Worm (Caenorhabditis elegans) whole organism, young adult: ENCODE results near the gene C40A11.2.
A peak's percentile ranks its signal among the peaks of the same experiment; 100 is the strongest.

ENCODE experiments used
- B0019.2 ChIP-seq: fragments of 200-800 bp; sonication (Bioruptor generic); conservative IDR thresholded peaks from 2 replicates; pipeline ENCODE4 v1.3.6; 2022; ENCODE audit warnings: missing genetic modification reagents, missing genetic modification characterization, missing compliant biosample characterization
- B0035.1 ChIP-seq: sonication (generic microtip); optimal IDR thresholded peaks from 2 replicates; lab custom pipeline; 2016; ENCODE audit warnings: missing genetic modification characterization, mild to moderate bottlenecking, missing compliant biosample characterization, missing genotype, missing genetic modification reagents
- C06A6.2 ChIP-seq: fragments of 200-800 bp; sonication (Bioruptor generic); conservative IDR thresholded peaks from 2 replicates; pipeline ENCODE4 v1.3.6; 2022; ENCODE audit warnings: missing genetic modification characterization, missing compliant biosample characterization
- F10E7.11 ChIP-seq: sonication (generic microtip); optimal IDR thresholded peaks from 2 replicates; lab custom pipeline; 2017; ENCODE audit warnings: mild to moderate bottlenecking, missing genetic modification characterization, moderate library complexity, missing compliant biosample characterization
- F33H1.4 ChIP-seq: fragments of 200-800 bp; sonication (Bioruptor generic); IDR thresholded peaks from 2 replicates; pipeline ENCODE4 v1.3.6; 2022; ENCODE audit warnings: missing genetic modification reagents, missing genetic modification characterization, missing compliant biosample characterization
- F39B2.1 ChIP-seq: fragments of 200-800 bp; sonication (Bioruptor generic); IDR thresholded peaks from 2 replicates; pipeline ENCODE4 v1.3.6; 2022; ENCODE audit warnings: missing genetic modification reagents, missing genetic modification characterization, missing compliant biosample characterization
- F49E8.2 ChIP-seq: sonication (generic microtip); optimal IDR thresholded peaks from 3 replicates; lab custom pipeline; 2017; ENCODE audit warnings: missing genetic modification characterization, mild to moderate bottlenecking, missing compliant biosample characterization, antibody characterized with exemption, moderate library complexity; ENCODE audit not compliant: insufficient read depth
- F55B11.4 ChIP-seq: sonication (generic microtip); optimal IDR thresholded peaks from 2 replicates; lab custom pipeline; 2016; ENCODE audit warnings: missing compliant biosample characterization, missing genetic modification characterization, borderline replicate concordance; ENCODE audit not compliant: insufficient read depth
- K12H6.12 ChIP-seq: fragments of 200-800 bp; sonication (Bioruptor generic); optimal IDR thresholded peaks from 2 replicates; lab custom pipeline; 2018; ENCODE audit warnings: mild to moderate bottlenecking, missing genetic modification characterization, missing compliant biosample characterization
- Y95B8A.8 ChIP-seq: fragments of 200-800 bp; sonication (Bioruptor generic); IDR thresholded peaks from 2 replicates; pipeline ENCODE4 v1.3.6; 2022; ENCODE audit warnings: missing genetic modification reagents, missing genetic modification characterization, missing compliant biosample characterization
- aptf-3 ChIP-seq: fragments of 200-800 bp; sonication (Bioruptor generic); IDR thresholded peaks from 2 replicates; pipeline ENCODE4 v1.3.6; 2022; ENCODE audit warnings: missing genetic modification characterization, missing compliant biosample characterization
- athp-1 ChIP-seq: sonication (generic microtip); optimal IDR thresholded peaks from 2 replicates; lab custom pipeline; 2017; ENCODE audit warnings: mild to moderate bottlenecking, missing genetic modification characterization, missing compliant biosample characterization
- attf-5 ChIP-seq: fragments of 200-800 bp; sonication (Bioruptor generic); optimal IDR thresholded peaks from 2 replicates; lab custom pipeline; 2018; ENCODE audit warnings: mild to moderate bottlenecking, missing genetic modification characterization, missing compliant biosample characterization
- bed-1 ChIP-seq: fragments of 200-800 bp; sonication (Bioruptor generic); IDR thresholded peaks from 2 replicates; pipeline ENCODE4 v1.3.6; 2022; ENCODE audit warnings: missing genetic modification reagents, missing genetic modification characterization, missing compliant biosample characterization
- ccch-3 ChIP-seq: fragments of 200-800 bp; sonication (Bioruptor generic); optimal IDR thresholded peaks from 2 replicates; lab custom pipeline; 2018; ENCODE audit warnings: mild to moderate bottlenecking, missing genetic modification characterization, missing compliant biosample characterization
- cebp-2 ChIP-seq: fragments of 200-800 bp; sonication (Bioruptor generic); IDR thresholded peaks from 2 replicates; pipeline ENCODE4 v1.3.6; 2022; ENCODE audit warnings: missing genetic modification characterization, missing compliant biosample characterization
- ceh-40 ChIP-seq: fragments of 200-800 bp; sonication (Bioruptor generic); IDR thresholded peaks from 2 replicates; pipeline ENCODE4 v1.3.6; 2022; ENCODE audit warnings: missing genetic modification characterization, missing compliant biosample characterization
- ceh-79 ChIP-seq: sonication (generic microtip); optimal IDR thresholded peaks from 2 replicates; lab custom pipeline; 2017; ENCODE audit warnings: mild to moderate bottlenecking, missing genetic modification characterization, missing compliant biosample characterization
- ceh-91 ChIP-seq: fragments of 200-800 bp; sonication (Bioruptor generic); IDR thresholded peaks from 2 replicates; pipeline ENCODE4 v1.3.6; 2022; ENCODE audit warnings: missing genetic modification reagents, missing genetic modification characterization, missing compliant biosample characterization
- chd-7 ChIP-seq: sonication (generic microtip); optimal IDR thresholded peaks from 2 replicates; lab custom pipeline; 2016; ENCODE audit warnings: mild to moderate bottlenecking, missing genetic modification characterization, moderate library complexity, missing compliant biosample characterization
- egl-44 ChIP-seq: fragments of 200-800 bp; sonication (Bioruptor generic); IDR thresholded peaks from 2 replicates; pipeline ENCODE4 v1.3.6; 2022; ENCODE audit warnings: missing genetic modification reagents, missing genetic modification characterization, missing compliant biosample characterization
- him-1 ChIP-seq: sonication (generic microtip); optimal IDR thresholded peaks from 2 replicates; lab custom pipeline; 2016; ENCODE audit warnings: missing genotype, missing genetic modification reagents, missing genetic modification characterization, missing compliant biosample characterization
- hmg-1.2 ChIP-seq: fragments of 200-800 bp; sonication (Bioruptor generic); IDR thresholded peaks from 2 replicates; pipeline ENCODE4 v1.3.6; 2022; ENCODE audit warnings: missing genetic modification reagents, missing genetic modification characterization, missing compliant biosample characterization
- hrde-1 ChIP-seq: sonication (generic microtip); optimal IDR thresholded peaks from 2 replicates; lab custom pipeline; 2016; ENCODE audit warnings: missing genetic modification characterization, mild to moderate bottlenecking, missing compliant biosample characterization, moderate library complexity, missing genotype, missing genetic modification reagents, borderline replicate concordance
- hsf-1 ChIP-seq: fragments of 200-800 bp; sonication (Bioruptor generic); IDR thresholded peaks from 2 replicates; pipeline ENCODE4 v1.3.6; 2022; ENCODE audit warnings: missing genetic modification reagents, missing genetic modification characterization, missing compliant biosample characterization
- let-607 ChIP-seq, 2 experiments: fragments of 200-800 bp in 1 of 2; sonication (Bioruptor generic) in 1 of 2; sonication (generic microtip) in 1 of 2; optimal IDR thresholded peaks; 2 replicates each; lab custom pipeline; 2016 to 2018; ENCODE audit warnings: mild to moderate bottlenecking in 2 of 2, missing compliant biosample characterization in 2 of 2, missing genetic modification characterization in 2 of 2, moderate library complexity in 2 of 2, missing genotype in 1 of 2
- nfyb-1 ChIP-seq: fragments of 200-800 bp; sonication (Bioruptor generic); IDR thresholded peaks from 2 replicates; pipeline ENCODE4 v1.3.6; 2022; ENCODE audit warnings: missing genetic modification reagents, missing genetic modification characterization, missing compliant biosample characterization
- nhr-80 ChIP-seq: sonication (generic microtip); optimal IDR thresholded peaks from 2 replicates; lab custom pipeline; 2016; ENCODE audit warnings: missing genetic modification characterization, missing compliant biosample characterization
- pbrm-1 ChIP-seq: fragments of 200-800 bp; sonication (Bioruptor generic); IDR thresholded peaks from 2 replicates; pipeline ENCODE4 v1.3.6; 2022; ENCODE audit warnings: missing genetic modification reagents, missing genetic modification characterization, missing compliant biosample characterization
- snpc-4 ChIP-seq, 5 experiments: fragments of 150-350 bp in 1 of 5; sonication (generic microtip) in 4 of 5; optimal IDR thresholded peaks; 2 replicates each; lab custom pipeline; 2014 to 2018; ENCODE audit warnings: missing genetic modification characterization in 5 of 5, missing biosample characterization in 3 of 5, antibody characterized with exemption in 2 of 5, mild to moderate bottlenecking in 2 of 5, missing compliant biosample characterization in 2 of 5, missing genotype in 2 of 5, moderate library complexity in 2 of 5, missing genetic modification reagents in 1 of 5
- somi-1 ChIP-seq: fragments of 200-800 bp; sonication (Bioruptor generic); optimal IDR thresholded peaks from 2 replicates; lab custom pipeline; 2018; ENCODE audit warnings: mild to moderate bottlenecking, missing genetic modification characterization, missing compliant biosample characterization
- sptf-2 ChIP-seq: fragments of 200-800 bp; sonication (Bioruptor generic); optimal IDR thresholded peaks from 2 replicates; lab custom pipeline; 2018; ENCODE audit warnings: mild to moderate bottlenecking, missing genetic modification characterization, missing compliant biosample characterization
- tbp1 ChIP-seq: fragments of 200-800 bp; sonication (Bioruptor generic); optimal IDR thresholded peaks from 2 replicates; lab custom pipeline; 2018; ENCODE audit warnings: mild to moderate bottlenecking, missing genetic modification characterization, missing compliant biosample characterization
- tlf-1 ChIP-seq: fragments of 200-800 bp; sonication (Bioruptor generic); optimal IDR thresholded peaks from 2 replicates; lab custom pipeline; 2018; ENCODE audit warnings: mild to moderate bottlenecking, missing genetic modification characterization, missing compliant biosample characterization
- ztf-26 ChIP-seq: sonication (generic microtip); optimal IDR thresholded peaks from 2 replicates; lab custom pipeline; 2017; ENCODE audit warnings: missing genetic modification characterization, missing compliant biosample characterization
- ztf-3 ChIP-seq: fragments of 200-800 bp; sonication (Bioruptor generic); optimal IDR thresholded peaks from 2 replicates; lab custom pipeline; 2018; ENCODE audit warnings: mild to moderate bottlenecking, missing genetic modification characterization, missing compliant biosample characterization
- ztf-6 ChIP-seq: fragments of 200-800 bp; sonication (Bioruptor generic); IDR thresholded peaks from 2 replicates; pipeline ENCODE4 v1.3.6; 2022; ENCODE audit warnings: missing genetic modification reagents, missing genetic modification characterization, missing compliant biosample characterization

The C40A11.2 gene

DNA sequence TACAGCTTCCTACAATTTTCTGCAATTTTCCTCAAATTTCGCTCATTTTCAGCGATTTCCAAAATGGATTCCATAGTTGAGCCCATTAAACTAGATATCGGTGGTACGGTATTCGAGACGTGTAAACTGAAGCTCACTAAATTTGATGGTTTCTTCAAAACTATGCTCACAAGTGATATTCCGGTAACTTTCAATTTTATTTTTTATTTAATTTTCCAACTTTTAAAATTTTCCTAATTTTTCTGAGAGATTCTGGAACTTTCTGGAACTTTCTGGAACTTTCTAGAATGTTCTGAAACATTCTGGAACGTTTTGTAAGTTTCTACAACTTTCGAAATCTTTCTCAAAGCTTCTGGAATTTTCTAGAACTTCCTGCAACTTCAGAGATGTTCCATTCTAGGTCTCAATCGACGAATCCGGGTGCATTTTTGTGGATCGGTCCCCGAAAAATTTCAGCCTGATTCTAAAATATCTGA, at the start of gene C40A11.2:
C40A11.2 (plus strand) TSS at position 51 of the 476 bp plus-strand sequence.
- peak; percentile 90 for TF ChIP-seq hsf-1
- TF ChIP-seq him-1 (tag; lab: Kevin White, UChicago): no peak

DNA sequence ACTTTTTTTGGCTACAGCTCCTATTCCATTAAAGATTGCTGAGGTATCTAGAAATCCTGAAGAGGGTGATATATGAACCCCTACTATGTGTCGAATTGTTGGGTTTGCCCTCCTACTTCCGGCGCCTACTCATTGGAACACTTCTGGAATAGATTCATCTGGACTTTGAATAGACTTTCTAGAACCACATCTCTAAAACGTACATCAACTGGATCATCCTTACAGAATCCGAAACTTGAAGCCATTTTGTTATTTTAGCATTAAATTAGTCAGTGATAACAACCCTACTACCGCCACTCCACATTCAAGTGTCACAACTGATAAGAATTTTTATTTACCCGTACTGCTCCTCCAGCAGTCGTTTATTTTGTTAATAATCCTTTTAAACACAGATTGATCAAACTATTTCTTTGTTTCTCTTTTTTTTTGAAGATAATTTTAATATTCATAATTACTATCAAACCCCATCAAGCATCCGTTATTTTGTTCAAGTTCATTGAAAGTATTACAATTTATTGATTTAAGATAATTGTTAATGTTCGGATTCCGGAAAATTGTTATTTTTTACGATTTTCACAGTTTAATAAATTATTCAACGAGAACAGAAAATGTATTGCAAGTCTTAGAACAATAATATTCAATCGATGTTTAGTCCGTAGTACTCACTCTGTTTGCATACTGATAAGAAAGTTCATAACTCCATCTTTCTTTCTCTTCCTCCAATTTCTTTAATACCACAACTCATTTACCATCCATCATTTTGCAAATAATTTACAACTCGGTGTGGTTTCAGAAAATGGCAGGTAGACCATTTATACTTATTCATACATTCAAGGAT, 47.4 kb upstream of the C40A11.2 start, which contains the start of gene math-42:
math-42 (plus strand) TSS at position 788 of the 838 bp plus-strand sequence.
- TF ChIP-seq ztf-26 (tag; lab: Kevin White, UChicago): no peak
- TF ChIP-seq nfyb-1 (GFP tag; lab: Robert Waterston, UW): no peak
- peak; percentile 27 for TF ChIP-seq nhr-80
- no peak for TF ChIP-seq F39B2.1

DNA sequence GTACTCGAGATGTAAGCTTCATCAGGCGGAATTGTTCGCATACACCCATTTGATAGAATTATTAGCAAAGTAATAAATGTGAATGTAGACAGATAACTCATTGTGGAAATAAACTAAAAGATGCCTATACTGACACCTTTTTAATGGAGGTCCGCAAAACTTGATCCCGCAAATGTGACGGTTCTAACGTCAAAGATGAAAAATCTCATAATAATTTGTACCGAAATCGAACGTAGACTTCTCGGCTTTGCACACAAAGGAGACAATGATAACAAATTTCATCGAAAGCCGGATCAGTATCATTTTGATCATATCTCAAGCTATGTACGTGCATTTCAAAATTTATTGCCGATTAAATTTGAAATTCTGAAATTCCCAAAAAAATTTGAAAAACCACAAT, 38.5 kb upstream of the C40A11.2 start, which contains the start of gene R52.4:
R52.4 (minus strand) TSS at position 101 of the 400 bp plus-strand sequence.
- TF ChIP-seq K12H6.12 (tag; lab: Kevin White, UChicago) (no peak), hmg-1.2 (no peak), ceh-79 (tag; lab: Kevin White, UChicago) (no peak), ztf-3 (GFP tag; lab: Kevin White, UChicago) (no peak), F10E7.11 (tag; lab: Kevin White, UChicago) (no peak), B0035.1 (no peak), ccch-3 (no peak), ztf-6 (GFP tag; lab: Robert Waterston, UW) (no peak), athp-1 (tag; lab: Kevin White, UChicago) (no peak), tlf-1 (GFP tag; lab: Kevin White, UChicago) (no peak), ceh-91 (GFP tag; lab: Robert Waterston, UW) (no peak), snpc-4 (GFP tag; optimal IDR thresholded peaks at IDR 0.05; lab: Kevin White, UChicago) (no peak), snpc-4 (tag; optimal IDR thresholded peaks at IDR 0.05; lab: Kevin White, UChicago) (no peak), attf-5 (no peak)

DNA sequence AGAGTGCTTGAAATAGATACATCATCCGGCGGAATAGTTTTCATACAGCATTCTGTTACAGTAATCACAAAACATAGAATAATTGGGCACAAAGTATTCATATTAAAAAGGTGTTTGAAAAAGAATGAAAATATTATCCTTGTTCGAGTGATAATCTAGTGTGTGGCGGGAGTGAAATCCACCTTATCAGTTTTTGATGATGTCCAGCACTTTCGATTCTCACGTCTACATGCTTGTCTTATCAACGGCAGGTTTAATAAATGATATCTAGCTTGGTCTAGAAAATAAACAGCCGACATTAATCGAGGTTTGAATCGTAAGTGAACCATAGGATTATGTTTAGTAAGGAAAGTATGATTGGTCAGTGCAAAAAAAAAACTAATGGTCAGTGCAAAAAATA, 36.8 kb upstream of the C40A11.2 start, which contains the start of gene R52.5:
R52.5 (minus strand) TSS at position 101 of the 400 bp plus-strand sequence.
- TF ChIP-seq aptf-3 (no peak), him-1 (tag; lab: Kevin White, UChicago) (peak; percentile 52)

DNA sequence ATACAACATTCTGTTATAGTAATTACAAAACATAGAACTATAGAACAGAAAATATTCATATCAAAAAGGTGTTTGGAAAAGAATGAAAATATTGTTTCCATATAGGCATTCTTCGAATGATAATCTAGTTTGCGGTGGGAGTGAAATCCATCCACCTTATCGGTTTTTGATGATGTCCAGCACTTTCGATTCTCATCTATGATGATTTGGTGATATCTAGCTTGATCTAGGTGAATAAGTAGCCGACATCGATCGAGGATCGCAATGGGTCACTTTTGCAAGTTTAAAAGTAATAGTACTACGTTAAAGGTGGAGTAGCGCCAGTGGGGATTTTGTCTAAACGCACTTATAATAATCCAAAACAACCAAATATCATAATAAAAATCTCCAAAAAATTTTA, 33.8 kb upstream of the C40A11.2 start, which contains the start of gene R52.6:
R52.6 (minus strand) TSS at position 101 of the 400 bp plus-strand sequence.
- no peak for TF ChIP-seq B0019.2 (GFP tag; lab: Robert Waterston, UW)
- TF ChIP-seq let-607 (tag; optimal IDR thresholded peaks at IDR 0.05; lab: Kevin White, UChicago): no peak
- TF ChIP-seq egl-44 (GFP tag; lab: Robert Waterston, UW): no peak
- TF ChIP-seq chd-7 (tag; lab: Kevin White, UChicago): no peak
- TF ChIP-seq F33H1.4 (GFP tag; lab: Robert Waterston, UW): no peak
- no peak for TF ChIP-seq somi-1 (GFP tag; lab: Kevin White, UChicago)
- no peak for TF ChIP-seq F55B11.4
- TF ChIP-seq tbp1 (GFP tag; lab: Kevin White, UChicago): no peak
- TF ChIP-seq sptf-2 (GFP tag; lab: Kevin White, UChicago): no peak
- TF ChIP-seq cebp-2: no peak
- no peak for TF ChIP-seq Y95B8A.8 (GFP tag; lab: Robert Waterston, UW)
- no peak for TF ChIP-seq hrde-1
- TF ChIP-seq ceh-40 (GFP tag; lab: Robert Waterston, UW): no peak
- no peak for TF ChIP-seq bed-1 (GFP tag; lab: Robert Waterston, UW)
- no peak for TF ChIP-seq C06A6.2 (GFP tag; lab: Robert Waterston, UW)
- TF ChIP-seq K12H6.12 (tag; lab: Kevin White, UChicago): no peak
- TF ChIP-seq pbrm-1 (GFP tag; lab: Robert Waterston, UW): no peak
- no peak for TF ChIP-seq F49E8.2 (tag; lab: Kevin White, UChicago)
- TF ChIP-seq B0035.1: no peak
